Worm (Caenorhabditis elegans): ENCODE data around the gene mltn-12.

mltn-12 gene

ce11 chrIV:8949078-8950039 lies 43.5 kb upstream of the mltn-12 start:
- TF ChIP-seq gei-17 (GFP tag; optimal IDR thresholded peaks at IDR 0.05) (peak; percentile 50), snpc-1.3 (tag; optimal IDR thresholded peaks at IDR 0.05; ENCODE audit: insufficient read depth) (no peak), F22D6.2 (tag; optimal IDR thresholded peaks at IDR 0.05) (peak; percentile 69), ceh-27 (GFP tag; optimal IDR thresholded peaks at IDR 0.05) (peak; percentile 70), ztf-25 (GFP tag; IDR thresholded peaks at IDR 0.05) (no peak), ama-1 (optimal IDR thresholded peaks at IDR 0.05) (no peak), ama-1 (GFP tag; optimal IDR thresholded peaks at IDR 0.05) (no peak), ekl-4 (GFP tag; IDR thresholded peaks at IDR 0.05) (peak; percentile 42; the same call in 1 of the 2 replicates), athp-1 (tag; optimal IDR thresholded peaks at IDR 0.05) (no peak), hsf-1 (GFP tag; IDR thresholded peaks at IDR 0.05) (no peak), ztf-18 (tag; optimal IDR thresholded peaks at IDR 0.05) (no peak), lin-26 (GFP tag; IDR thresholded peaks at IDR 0.05) (no peak), B0019.2 (GFP tag; conservative IDR thresholded peaks at IDR 0.05) (no peak), cebp-1 (GFP tag; IDR thresholded peaks at IDR 0.05) (0 out of 2 replicates have a peak, but pooled peaks have one; percentile 29), cebp-1 (tag; optimal IDR thresholded peaks at IDR 0.05) (peak; percentile 82), ceh-79 (tag; optimal IDR thresholded peaks at IDR 0.05) (no peak), nhr-80 (tag; optimal IDR thresholded peaks at IDR 0.05) (peak; percentile 66), nfyb-1 (GFP tag; IDR thresholded peaks at IDR 0.05) (no peak), attf-5 (GFP tag; optimal IDR thresholded peaks at IDR 0.05) (peak; percentile 62), let-607 (tag; optimal IDR thresholded peaks at IDR 0.05) (peak in 1 of 2 experiments; percentile 68), hrde-1 (tag; optimal IDR thresholded peaks at IDR 0.05; ENCODE audit: borderline replicate concordance) (no peak), efl-1 (GFP tag; optimal IDR thresholded peaks at IDR 0.05) (no peak), aptf-3 (GFP tag; IDR thresholded peaks at IDR 0.05) (no peak), ztf-26 (tag; optimal IDR thresholded peaks at IDR 0.05) (peak; percentile 86), F37B4.10 (GFP tag; IDR thresholded peaks at IDR 0.05) (no peak), snpc-1.1 (tag; optimal IDR thresholded peaks at IDR 0.05; ENCODE audit: insufficient read depth) (no peak), sea-2 (GFP tag; IDR thresholded peaks at IDR 0.05) (no peak), attf-6 (GFP tag; IDR thresholded peaks at IDR 0.05) (no peak), zfh-2 (GFP tag; conservative IDR thresholded peaks at IDR 0.05) (no peak), F23B12.7 (tag; optimal IDR thresholded peaks at IDR 0.05; ENCODE audit: insufficient read depth) (no peak), ets-4 (GFP tag; optimal IDR thresholded peaks at IDR 0.05) (no peak), ceh-40 (GFP tag; IDR thresholded peaks at IDR 0.05) (no peak), F39B2.1 (GFP tag; IDR thresholded peaks at IDR 0.05) (no peak), F57C9.4 (tag; optimal IDR thresholded peaks at IDR 0.05) (no peak), F10E7.11 (tag; optimal IDR thresholded peaks at IDR 0.05) (no peak), ceh-91 (GFP tag; IDR thresholded peaks at IDR 0.05) (no peak), Y95B8A.8 (GFP tag; IDR thresholded peaks at IDR 0.05) (no peak), egl-18 (GFP tag; IDR thresholded peaks at IDR 0.05) (no peak), nhr-27 (tag; optimal IDR thresholded peaks at IDR 0.05) (no peak), ztf-22 (GFP tag; optimal IDR thresholded peaks at IDR 0.05) (peak; percentile 43), lin-54 (GFP tag; optimal IDR thresholded peaks at IDR 0.05) (no peak), Y79H2A.3 (GFP tag; conservative IDR thresholded peaks at IDR 0.05) (no peak), hlh-26 (GFP tag; conservative IDR thresholded peaks at IDR 0.05) (no peak), nhr-179 (tag; optimal IDR thresholded peaks at IDR 0.05) (no peak), die-1 (tag; optimal IDR thresholded peaks at IDR 0.05) (peak; percentile 19), madf-10 (tag; optimal IDR thresholded peaks at IDR 0.05) (no peak), dox-1 (GFP tag; IDR thresholded peaks at IDR 0.05) (no peak)

Data from whole organism, young adult.